Worm (Caenorhabditis elegans): ENCODE measurements around the gene Y54F10BM.12.

DNA sequence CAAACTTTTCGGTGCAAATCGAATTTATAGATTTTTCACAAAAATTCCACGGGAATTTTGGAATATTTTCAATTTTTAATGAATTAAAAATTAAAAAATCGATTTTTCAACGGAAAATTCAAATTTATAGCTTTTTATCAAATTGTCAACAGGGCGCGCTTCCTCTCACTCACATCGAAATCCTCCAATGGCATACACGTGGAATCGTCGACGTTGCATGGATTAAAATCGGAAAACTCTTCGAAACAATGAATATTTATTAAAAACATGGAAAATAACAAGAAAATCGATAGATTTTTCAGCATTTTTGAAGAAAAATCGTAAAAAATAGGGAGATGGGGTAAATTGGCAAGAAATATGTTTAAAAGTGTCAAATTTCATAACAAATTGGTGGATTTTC, at the start of gene Y54F10BM.12:
- TF ChIP-seq fkh-3 (tag; optimal IDR thresholded peaks at IDR 0.05), result no peak
- TF ChIP-seq ztf-26 (tag; optimal IDR thresholded peaks at IDR 0.05), result no peak
- TF ChIP-seq lin-26 (GFP tag; IDR thresholded peaks at IDR 0.05), result no peak
- TF ChIP-seq unc-130 (GFP tag; optimal IDR thresholded peaks at IDR 0.05), result no peak
- TF ChIP-seq snpc-3.4 (tag; optimal IDR thresholded peaks at IDR 0.05), result no peak
- no peak for TF ChIP-seq unc-62 (GFP tag; optimal IDR thresholded peaks at IDR 0.05)
- TF ChIP-seq die-1 (tag; optimal IDR thresholded peaks at IDR 0.05), result no peak
- no peak for TF ChIP-seq snpc-4 (GFP tag; optimal IDR thresholded peaks at IDR 0.05)
- no peak for TF ChIP-seq snpc-4 (tag; optimal IDR thresholded peaks at IDR 0.05)
- TF ChIP-seq pha-4 (tag; optimal IDR thresholded peaks at IDR 0.05), result no peak
